Worm (Caenorhabditis elegans) whole organism, L3 larva: ENCODE measurements around the gene R04F11.3.

ENCODE experiments used
- ceh-82 ChIP-seq: fragments of 150-350 bp; optimal IDR thresholded peaks from 2 replicates; lab custom pipeline; 2014; ENCODE audit warnings: missing biosample characterization, missing genetic modification characterization
- elt-2 ChIP-seq: sonication (generic microtip); optimal IDR thresholded peaks from 2 replicates; lab custom pipeline; 2016; ENCODE audit warnings: missing genetic modification reagents, mild to moderate bottlenecking, missing genetic modification characterization, missing compliant biosample characterization
- lin-15B ChIP-seq: fragments of 150-350 bp; optimal IDR thresholded peaks from 2 replicates; lab custom pipeline; 2014; ENCODE audit warnings: missing biosample characterization, missing genetic modification characterization
- mdl-1 ChIP-seq: fragments of 150-350 bp; optimal IDR thresholded peaks from 2 replicates; lab custom pipeline; 2014; ENCODE audit warnings: missing biosample characterization, missing genetic modification characterization
- nhr-11 ChIP-seq: fragments of 150-350 bp; optimal IDR thresholded peaks from 2 replicates; lab custom pipeline; 2014; ENCODE audit warnings: missing biosample characterization, missing genetic modification characterization
- nhr-23 ChIP-seq: fragments of 150-350 bp; optimal IDR thresholded peaks from 2 replicates; lab custom pipeline; 2014; ENCODE audit warnings: missing biosample characterization, missing genetic modification reagents, missing genetic modification characterization
- pqm-1 ChIP-seq: fragments of 150-350 bp; optimal IDR thresholded peaks from 2 replicates; lab custom pipeline; 2017; ENCODE audit warnings: missing biosample characterization, missing genetic modification characterization, inconsistent platforms
- unc-39 ChIP-seq: sonication (generic microtip); optimal IDR thresholded peaks from 4 replicates; lab custom pipeline; 2017; ENCODE audit warnings: missing biosample characterization, missing genetic modification characterization

ce11 chrV:12276946-12277345 is 40.0 kb downstream of the R04F11.3 start, which contains the start of gene bnc-1:
- no peak for TF ChIP-seq pqm-1 (tag; lab: Kevin White, UChicago)
- no peak for TF ChIP-seq nhr-23 (tag; lab: Kevin White, UChicago)
- TF ChIP-seq nhr-11 (tag; lab: Kevin White, UChicago), result no peak
- TF ChIP-seq ceh-82 (tag; lab: Kevin White, UChicago), result no peak
- TF ChIP-seq lin-15B (tag; lab: Kevin White, UChicago), result no peak
- TF ChIP-seq unc-39 (tag; lab: Kevin White, UChicago), result no peak
- no peak for TF ChIP-seq mdl-1
- TF ChIP-seq elt-2, result no peak
